Worm (Caenorhabditis elegans) whole organism, L4/young adult: ENCODE measurements around the gene C01G6.4.

Source experiments
- W03F9.2 ChIP-seq: fragments of 150-350 bp; optimal IDR thresholded peaks from 2 replicates; lab custom pipeline; 2014; ENCODE audit warnings: missing biosample characterization, missing genetic modification characterization
- dao-5 ChIP-seq: sonication (generic microtip); optimal IDR thresholded peaks from 2 replicates; lab custom pipeline; 2016; ENCODE audit warnings: missing genotype, missing genetic modification characterization, moderate library complexity, missing compliant biosample characterization
- him-1 ChIP-seq: sonication (generic microtip); optimal IDR thresholded peaks from 2 replicates; lab custom pipeline; 2016; ENCODE audit warnings: missing genotype, missing genetic modification reagents, missing genetic modification characterization, missing compliant biosample characterization

- TF ChIP-seq W03F9.2 (tag; lab: Kevin White, UChicago) (no peak), him-1 (tag; lab: Kevin White, UChicago) (no peak), dao-5 (tag; lab: Kevin White, UChicago) (no peak)
These were observed 11.7 kb upstream of the C01G6.4 start for ce11 chrII:9284358-9285170.
